Worm (Caenorhabditis elegans) whole organism, midembryonic: ENCODE data around the gene serp-1.2.

Experiments
- T22C8.4 ChIP-seq: fragments of 200-800 bp; sonication (Bioruptor generic); IDR thresholded peaks from 2 replicates; pipeline ENCODE4 v1.3.6; 2022; ENCODE audit warnings: missing genetic modification characterization, missing compliant biosample characterization
- cog-1 ChIP-seq: sonication (generic microtip); optimal IDR thresholded peaks from 2 replicates; lab custom pipeline; 2016; ENCODE audit warnings: missing genetic modification characterization, missing compliant biosample characterization
- flt-1 ChIP-seq: fragments of 200-800 bp; sonication (Bioruptor generic); IDR thresholded peaks from 2 replicates; pipeline ENCODE4 v1.3.6; 2022; ENCODE audit warnings: missing genetic modification characterization, missing compliant biosample characterization
- klf-2 ChIP-seq: fragments of 200-800 bp; sonication (Bioruptor generic); conservative IDR thresholded peaks from 2 replicates; pipeline ENCODE4 v1.3.6; 2022; ENCODE audit warnings: missing genetic modification reagents, missing genetic modification characterization, missing compliant biosample characterization
- med-1 ChIP-seq: sonication (generic microtip); optimal IDR thresholded peaks from 2 replicates; lab custom pipeline; 2017; ENCODE audit warnings: missing genetic modification characterization, mild to moderate bottlenecking, missing compliant biosample characterization, antibody characterized with exemption, missing genetic modification reagents; ENCODE audit not compliant: insufficient read depth
- ref-1 ChIP-seq: fragments of 200-800 bp; sonication (Bioruptor generic); conservative IDR thresholded peaks from 2 replicates; pipeline ENCODE4 v1.3.6; 2022; ENCODE audit warnings: missing genetic modification reagents, missing genetic modification characterization, missing compliant biosample characterization
- tab-1 ChIP-seq: fragments of 200-800 bp; sonication (Bioruptor generic); IDR thresholded peaks from 2 replicates; pipeline ENCODE4 v1.3.6; 2022; ENCODE audit warnings: missing genetic modification characterization, missing compliant biosample characterization
- ztf-23 ChIP-seq: fragments of 200-800 bp; sonication (Bioruptor generic); IDR thresholded peaks from 2 replicates; pipeline ENCODE4 v1.3.6; 2022; ENCODE audit warnings: missing genetic modification reagents, missing genetic modification characterization, missing compliant biosample characterization
- ztf-29 ChIP-seq: fragments of 200-800 bp; sonication (Bioruptor generic); IDR thresholded peaks from 2 replicates; pipeline ENCODE4 v1.3.6; 2022; ENCODE audit warnings: missing genetic modification reagents, missing genetic modification characterization, missing compliant biosample characterization

The serp-1.2 gene

ce11 chrIV:8273334-8273733 lies 47.9 kb downstream of the serp-1.2 start:
- TF ChIP-seq flt-1 (GFP tag; lab: Robert Waterston, UW) (no peak), ztf-23 (GFP tag; lab: Robert Waterston, UW) (no peak), cog-1 (no peak), ztf-29 (GFP tag; lab: Robert Waterston, UW) (no peak), klf-2 (GFP tag; lab: Robert Waterston, UW) (no peak), T22C8.4 (GFP tag; lab: Robert Waterston, UW) (no peak), tab-1 (GFP tag; lab: Robert Waterston, UW) (no peak), med-1 (GFP tag; lab: Kevin White, UChicago) (no peak), ref-1 (no peak)

ce11 chrIV:8275232-8275631 lies 49.8 kb downstream of the serp-1.2 start, which contains the start of gene K07H8.11:
TSS of gene K07H8.11 (minus strand) at chrIV:8275332.
- TF ChIP-seq klf-2 (GFP tag; lab: Robert Waterston, UW) (no peak), tab-1 (GFP tag; lab: Robert Waterston, UW) (no peak), flt-1 (GFP tag; lab: Robert Waterston, UW) (no peak), ztf-29 (GFP tag; lab: Robert Waterston, UW) (no peak), ztf-23 (GFP tag; lab: Robert Waterston, UW) (no peak)
